Fruit fly (Drosophila melanogaster): ENCODE data around the gene tal-1A.

DNA sequence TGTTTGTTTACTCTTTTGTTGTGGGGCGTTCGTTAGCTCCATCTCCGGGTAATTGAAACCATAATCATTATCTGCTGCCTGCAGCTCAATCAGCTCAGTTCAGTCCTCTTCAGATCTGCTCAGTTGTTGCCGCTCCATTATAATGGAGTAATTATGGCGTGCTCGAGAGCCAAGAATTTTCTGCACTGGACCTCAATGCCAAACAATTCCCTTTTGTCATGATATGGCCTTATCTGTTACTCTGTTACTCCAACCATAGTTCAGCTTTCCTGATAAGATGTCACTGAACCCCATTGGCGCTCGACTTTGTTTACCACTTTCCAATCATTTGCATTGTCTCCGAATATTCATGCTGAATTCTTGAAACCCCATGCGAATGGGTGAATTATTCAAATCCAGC, 22.1 kb upstream of the tal-1A start:
- no peak for TF ChIP-seq CG3919 (GFP tag; optimal IDR thresholded peaks at IDR 0.05)
- no peak for TF ChIP-seq Ets96B (tag; optimal IDR thresholded peaks at IDR 0.05)
- peak; percentile 90 for TF ChIP-seq svp (GFP tag)
- TF ChIP-seq OdsH (GFP tag; optimal IDR thresholded peaks at IDR 0.05): no peak
- no peak for TF ChIP-seq Smox (GFP tag; optimal IDR thresholded peaks at IDR 0.05)

All from whole organism, prepupa.